Worm (Caenorhabditis elegans) whole organism, young adult: ENCODE measurements around the gene gphr-2.

Experiments used
- B0336.3 ChIP-seq: fragments of 200-800 bp; sonication (Bioruptor generic); IDR thresholded peaks from 2 replicates; pipeline ENCODE4 v1.3.6; 2022; ENCODE audit warnings: missing genetic modification characterization, missing compliant biosample characterization
- C06A6.2 ChIP-seq: fragments of 200-800 bp; sonication (Bioruptor generic); conservative IDR thresholded peaks from 2 replicates; pipeline ENCODE4 v1.3.6; 2022; ENCODE audit warnings: missing genetic modification characterization, missing compliant biosample characterization
- F10E7.11 ChIP-seq: sonication (generic microtip); optimal IDR thresholded peaks from 2 replicates; lab custom pipeline; 2017; ENCODE audit warnings: mild to moderate bottlenecking, missing genetic modification characterization, moderate library complexity, missing compliant biosample characterization
- F22D6.2 ChIP-seq: sonication (generic microtip); optimal IDR thresholded peaks from 2 replicates; lab custom pipeline; 2016; ENCODE audit warnings: mild to moderate bottlenecking, missing genetic modification characterization, missing compliant biosample characterization
- F23B12.7 ChIP-seq: sonication (generic microtip); optimal IDR thresholded peaks from 2 replicates; lab custom pipeline; 2017; ENCODE audit warnings: missing genetic modification characterization, mild to moderate bottlenecking, missing compliant biosample characterization, antibody characterized with exemption, moderate library complexity; ENCODE audit not compliant: insufficient read depth
- F57A8.1 ChIP-seq: fragments of 200-800 bp; sonication (Bioruptor generic); optimal IDR thresholded peaks from 2 replicates; lab custom pipeline; 2018; ENCODE audit warnings: mild to moderate bottlenecking, missing genetic modification characterization, moderate library complexity, missing compliant biosample characterization
- F57C9.4 ChIP-seq: sonication (generic microtip); optimal IDR thresholded peaks from 2 replicates; lab custom pipeline; 2017; ENCODE audit warnings: mild to moderate bottlenecking, missing genetic modification characterization, missing compliant biosample characterization
- Y67H2A.10 ChIP-seq: fragments of 200-800 bp; sonication (Bioruptor generic); conservative IDR thresholded peaks from 2 replicates; pipeline ENCODE4 v1.3.6; 2022; ENCODE audit warnings: missing genetic modification reagents, missing genetic modification characterization, missing compliant biosample characterization
- akir-1 ChIP-seq: fragments of 200-800 bp; sonication (Bioruptor generic); optimal IDR thresholded peaks from 2 replicates; lab custom pipeline; 2018; ENCODE audit warnings: mild to moderate bottlenecking, missing genetic modification characterization, moderate library complexity, missing compliant biosample characterization
- atf-7 ChIP-seq: sonication (generic microtip); optimal IDR thresholded peaks from 2 replicates; lab custom pipeline; 2017; ENCODE audit warnings: mild to moderate bottlenecking, missing genetic modification characterization, missing compliant biosample characterization
- attf-3 ChIP-seq: fragments of 200-800 bp; sonication (Bioruptor generic); conservative IDR thresholded peaks from 2 replicates; pipeline ENCODE4 v1.3.6; 2022; ENCODE audit warnings: missing genetic modification reagents, missing genetic modification characterization, missing compliant biosample characterization
- attf-6 ChIP-seq: fragments of 200-800 bp; sonication (Bioruptor generic); IDR thresholded peaks from 2 replicates; pipeline ENCODE4 v1.3.6; 2022; ENCODE audit warnings: missing genetic modification reagents, missing genetic modification characterization, missing compliant biosample characterization
- bed-2 ChIP-seq: fragments of 200-800 bp; sonication (Bioruptor generic); IDR thresholded peaks from 2 replicates; pipeline ENCODE4 v1.3.6; 2022; ENCODE audit warnings: missing genetic modification reagents, missing genetic modification characterization, missing compliant biosample characterization
- cebp-2 ChIP-seq: fragments of 200-800 bp; sonication (Bioruptor generic); IDR thresholded peaks from 2 replicates; pipeline ENCODE4 v1.3.6; 2022; ENCODE audit warnings: missing genetic modification characterization, missing compliant biosample characterization
- ceh-100 ChIP-seq: fragments of 200-800 bp; sonication (Bioruptor generic); IDR thresholded peaks from 2 replicates; pipeline ENCODE4 v1.3.6; 2022; ENCODE audit warnings: missing genetic modification reagents, missing genetic modification characterization, missing compliant biosample characterization
- ceh-27 ChIP-seq: fragments of 200-800 bp; sonication (Bioruptor generic); optimal IDR thresholded peaks from 2 replicates; lab custom pipeline; 2018; ENCODE audit warnings: mild to moderate bottlenecking, missing genetic modification characterization, moderate library complexity, missing compliant biosample characterization
- dox-1 ChIP-seq: fragments of 200-800 bp; sonication (Bioruptor generic); IDR thresholded peaks from 2 replicates; pipeline ENCODE4 v1.3.6; 2022; ENCODE audit warnings: missing genetic modification reagents, missing genetic modification characterization, missing compliant biosample characterization
- dpff-1 ChIP-seq: sonication (generic microtip); optimal IDR thresholded peaks from 2 replicates; lab custom pipeline; 2017; ENCODE audit warnings: mild to moderate bottlenecking, missing genetic modification characterization, missing compliant biosample characterization
- dpl-1 ChIP-seq: fragments of 150-350 bp; optimal IDR thresholded peaks from 2 replicates; lab custom pipeline; 2014; ENCODE audit warnings: missing biosample characterization, missing genetic modification reagents, missing genetic modification characterization
- egrh-3 ChIP-seq: fragments of 200-800 bp; sonication (Bioruptor generic); IDR thresholded peaks from 2 replicates; pipeline ENCODE4 v1.3.6; 2022; ENCODE audit warnings: missing genetic modification reagents, missing genetic modification characterization, missing compliant biosample characterization
- gei-17 ChIP-seq: fragments of 200-800 bp; sonication (Bioruptor generic); optimal IDR thresholded peaks from 2 replicates; lab custom pipeline; 2018; ENCODE audit warnings: mild to moderate bottlenecking, missing genetic modification characterization, missing compliant biosample characterization
- hlh-12 ChIP-seq: sonication (generic microtip); optimal IDR thresholded peaks from 2 replicates; lab custom pipeline; 2016; ENCODE audit warnings: missing genetic modification characterization, missing compliant biosample characterization
- lag-1 ChIP-seq: fragments of 200-800 bp; sonication (Bioruptor generic); IDR thresholded peaks from 2 replicates; pipeline ENCODE4 v1.3.6; 2022; ENCODE audit warnings: missing genetic modification reagents, missing genetic modification characterization, missing compliant biosample characterization
- madf-3 ChIP-seq: fragments of 200-800 bp; sonication (Bioruptor generic); IDR thresholded peaks from 2 replicates; pipeline ENCODE4 v1.3.6; 2022; ENCODE audit warnings: missing genetic modification reagents, missing genetic modification characterization, missing compliant biosample characterization
- mes-4 ChIP-seq: sonication (generic microtip); optimal IDR thresholded peaks from 2 replicates; lab custom pipeline; 2016; ENCODE audit warnings: missing genotype, missing genetic modification characterization, missing compliant biosample characterization
- nhr-120 ChIP-seq: fragments of 200-800 bp; sonication (Bioruptor generic); IDR thresholded peaks from 2 replicates; pipeline ENCODE4 v1.3.6; 2022; ENCODE audit warnings: missing genetic modification characterization, missing compliant biosample characterization
- nhr-27 ChIP-seq: fragments of 200-800 bp; sonication (Bioruptor generic); optimal IDR thresholded peaks from 2 replicates; lab custom pipeline; 2018; ENCODE audit warnings: mild to moderate bottlenecking, missing genetic modification characterization, moderate library complexity, missing compliant biosample characterization
- nhr-90 ChIP-seq: sonication (generic microtip); optimal IDR thresholded peaks from 2 replicates; lab custom pipeline; 2016; ENCODE audit warnings: missing genotype, mild to moderate bottlenecking, missing genetic modification characterization, missing compliant biosample characterization
- pha-4 ChIP-seq: fragments of 150-350 bp; sonication (generic microtip); optimal IDR thresholded peaks from 2 replicates; lab custom pipeline; 2014; ENCODE audit warnings: missing biosample characterization, missing genetic modification reagents, missing genetic modification characterization
- rec-8 ChIP-seq, 2 experiments: sonication (generic microtip); optimal IDR thresholded peaks; 2 replicates each; lab custom pipeline; 2016; ENCODE audit warnings: mild to moderate bottlenecking in 2 of 2, missing genetic modification characterization in 2 of 2, missing genetic modification reagents in 2 of 2, missing genotype in 2 of 2, missing biosample characterization in 1 of 2, missing compliant biosample characterization in 1 of 2, moderate library complexity in 1 of 2
- rpc-1 ChIP-seq, 2 experiments: fragments of 150-350 bp in 1 of 2; sonication (generic microtip) in 1 of 2; optimal IDR thresholded peaks; 2 replicates each; lab custom pipeline; 2014 to 2018; ENCODE audit warnings: missing biosample characterization in 1 of 2, missing genetic modification characterization in 1 of 2, missing genetic modification reagents in 1 of 2, missing genotype in 1 of 2
- sea-2 ChIP-seq: fragments of 200-800 bp; sonication (Bioruptor generic); IDR thresholded peaks from 2 replicates; pipeline ENCODE4 v1.3.6; 2022; ENCODE audit warnings: missing genetic modification characterization, missing compliant biosample characterization
- snpc-1.3 ChIP-seq: sonication (generic microtip); optimal IDR thresholded peaks from 2 replicates; lab custom pipeline; 2017; ENCODE audit warnings: missing genetic modification characterization, mild to moderate bottlenecking, missing compliant biosample characterization, antibody characterized with exemption, moderate library complexity, missing genotype, missing genetic modification reagents; ENCODE audit not compliant: insufficient read depth
- somi-1 ChIP-seq: fragments of 200-800 bp; sonication (Bioruptor generic); optimal IDR thresholded peaks from 2 replicates; lab custom pipeline; 2018; ENCODE audit warnings: mild to moderate bottlenecking, missing genetic modification characterization, missing compliant biosample characterization
- tlf-1 ChIP-seq: fragments of 200-800 bp; sonication (Bioruptor generic); optimal IDR thresholded peaks from 2 replicates; lab custom pipeline; 2018; ENCODE audit warnings: mild to moderate bottlenecking, missing genetic modification characterization, missing compliant biosample characterization
- unc-62 ChIP-seq: fragments of 150-350 bp; optimal IDR thresholded peaks from 2 replicates; lab custom pipeline; 2014; ENCODE audit warnings: missing biosample characterization, missing genetic modification reagents, missing genetic modification characterization
- xnd-1 ChIP-seq: sonication (generic microtip); optimal IDR thresholded peaks from 2 replicates; lab custom pipeline; 2016; ENCODE audit warnings: missing genotype, missing genetic modification reagents, missing genetic modification characterization, missing compliant biosample characterization
- zfh-2 ChIP-seq: fragments of 200-800 bp; sonication (Bioruptor generic); conservative IDR thresholded peaks from 2 replicates; pipeline ENCODE4 v1.3.6; 2022; ENCODE audit warnings: missing genetic modification reagents, missing genetic modification characterization, missing compliant biosample characterization
- ztf-18 ChIP-seq: sonication (generic microtip); optimal IDR thresholded peaks from 2 replicates; lab custom pipeline; 2016; ENCODE audit warnings: missing genotype, mild to moderate bottlenecking, missing genetic modification characterization, missing compliant biosample characterization

gphr-2 gene

DNA sequence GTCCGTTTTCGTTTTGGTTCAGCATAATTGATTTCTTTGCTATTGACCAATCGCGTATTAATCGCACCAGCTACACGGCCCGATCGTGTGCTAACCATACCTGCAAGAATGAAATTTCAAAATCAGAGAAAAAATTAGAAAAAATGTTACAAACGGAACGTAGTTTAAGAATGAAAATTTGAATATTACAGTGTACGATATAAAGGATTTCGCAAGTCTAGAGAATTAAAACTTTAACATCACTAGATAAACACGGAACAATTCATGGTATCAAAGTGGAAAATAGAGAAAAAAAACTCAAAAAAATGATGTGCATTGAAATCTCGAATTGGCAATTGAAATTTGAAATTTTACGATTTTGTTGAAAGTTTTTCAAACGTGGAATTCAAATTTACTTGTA lies 11.0 kb downstream of the gphr-2 start, which contains the start of gene madd-3:
Gene madd-3, minus strand, starts transcription at position 101 of the 400 bp plus-strand sequence.
- no peak for TF ChIP-seq attf-6 (GFP tag; lab: Robert Waterston, UW)
- no peak for TF ChIP-seq Y67H2A.10 (GFP tag; lab: Robert Waterston, UW)
- TF ChIP-seq lag-1 (GFP tag; lab: Robert Waterston, UW): no peak
- no peak for TF ChIP-seq xnd-1 (tag; lab: Kevin White, UChicago)
- TF ChIP-seq akir-1 (GFP tag; lab: Kevin White, UChicago): no peak
- TF ChIP-seq rpc-1 (optimal IDR thresholded peaks at IDR 0.05; lab: Kevin White, UChicago): no peak
- TF ChIP-seq rpc-1 (tag; optimal IDR thresholded peaks at IDR 0.05; lab: Kevin White, UChicago): no peak
- no peak for TF ChIP-seq dpl-1
- TF ChIP-seq cebp-2 (GFP tag; lab: Robert Waterston, UW): no peak
- TF ChIP-seq hlh-12 (tag; lab: Kevin White, UChicago): no peak
- no peak for TF ChIP-seq madf-3 (GFP tag; lab: Robert Waterston, UW)
- TF ChIP-seq ceh-100 (GFP tag; lab: Robert Waterston, UW): no peak
- no peak for TF ChIP-seq gei-17
- TF ChIP-seq pha-4 (tag; lab: Kevin White, UChicago): no peak
- TF ChIP-seq F57C9.4: no peak
- no peak for TF ChIP-seq ceh-27 (GFP tag; lab: Kevin White, UChicago)

ce11 chrX:14292632-14293031 lies 14.9 kb downstream of the gphr-2 start:
- TF ChIP-seq C06A6.2: no peak
- no peak for TF ChIP-seq dpl-1
- TF ChIP-seq atf-7 (tag; lab: Kevin White, UChicago): no peak
- no peak for TF ChIP-seq F57C9.4
- TF ChIP-seq B0336.3 (GFP tag; lab: Robert Waterston, UW): no peak
- no peak for TF ChIP-seq bed-2 (GFP tag; lab: Robert Waterston, UW)
- peak; percentile 24 for TF ChIP-seq somi-1 (GFP tag; lab: Kevin White, UChicago)
- TF ChIP-seq tlf-1 (GFP tag; lab: Kevin White, UChicago): no peak
- no peak for TF ChIP-seq lag-1 (GFP tag; lab: Robert Waterston, UW)

ce11 chrX:14289993-14290392 lies 17.6 kb downstream of the gphr-2 start:
- TF ChIP-seq dox-1 (GFP tag; lab: Robert Waterston, UW) (no peak), egrh-3 (peak; percentile 47; the same call in 1 of the 2 replicates), zfh-2 (GFP tag; lab: Robert Waterston, UW) (peak; percentile 69), nhr-27 (tag; lab: Kevin White, UChicago) (peak; percentile 16)
- TF ChIP-seq, all 124 proteins: peak for 3

DNA sequence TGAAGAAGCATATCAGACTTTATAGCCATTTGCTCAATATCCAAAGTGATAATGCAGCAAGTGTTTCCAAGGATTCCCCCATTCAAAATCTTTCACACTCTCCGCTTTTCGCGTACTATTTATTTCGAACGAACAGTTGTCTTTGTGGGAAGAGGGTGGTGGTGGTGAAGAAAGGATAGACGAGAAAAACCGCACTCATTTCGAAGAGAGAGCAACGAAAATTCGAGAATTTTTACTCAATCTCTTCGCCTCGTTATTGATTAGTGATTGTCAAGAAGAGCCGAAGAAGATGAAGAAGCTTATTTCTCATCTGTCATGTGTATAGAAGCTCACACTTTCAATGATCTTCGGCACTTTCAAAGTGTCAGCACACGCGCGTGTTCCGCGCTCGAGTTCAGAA lies 19.7 kb downstream of the gphr-2 start:
- TF ChIP-seq rec-8 (tag; optimal IDR thresholded peaks at IDR 0.05; lab: Kevin White, UChicago): no peak
- TF ChIP-seq F57A8.1: no peak
- no peak for TF ChIP-seq nhr-90 (tag; lab: Kevin White, UChicago)
- no peak for TF ChIP-seq somi-1 (GFP tag; lab: Kevin White, UChicago)
- no peak for TF ChIP-seq F10E7.11
- no peak for TF ChIP-seq attf-3 (GFP tag; lab: Robert Waterston, UW)
- TF ChIP-seq ztf-18: no peak
- TF ChIP-seq F23B12.7 (tag; lab: Kevin White, UChicago): no peak
- TF ChIP-seq mes-4 (tag; lab: Kevin White, UChicago): no peak
- TF ChIP-seq F22D6.2 (tag; lab: Kevin White, UChicago): no peak
- no peak for TF ChIP-seq attf-6 (GFP tag; lab: Robert Waterston, UW)
- no peak for TF ChIP-seq nhr-120 (GFP tag; lab: Robert Waterston, UW)
- no peak for TF ChIP-seq unc-62 (GFP tag; lab: Kevin White, UChicago)
- no peak for TF ChIP-seq dpff-1
- TF ChIP-seq sea-2 (GFP tag; lab: Robert Waterston, UW): no peak
- TF ChIP-seq snpc-1.3: no peak
